Worm (Caenorhabditis elegans) whole organism, young adult: ENCODE results near the gene agmo-1.

Experiments used
- B0261.1 ChIP-seq: sonication (generic microtip); optimal IDR thresholded peaks from 2 replicates; lab custom pipeline; 2016; ENCODE audit warnings: mild to moderate bottlenecking, missing genetic modification characterization, moderate library complexity, missing compliant biosample characterization
- B0336.3 ChIP-seq: fragments of 200-800 bp; sonication (Bioruptor generic); IDR thresholded peaks from 2 replicates; pipeline ENCODE4 v1.3.6; 2022; ENCODE audit warnings: missing genetic modification characterization, missing compliant biosample characterization
- sea-2 ChIP-seq: fragments of 200-800 bp; sonication (Bioruptor generic); IDR thresholded peaks from 2 replicates; pipeline ENCODE4 v1.3.6; 2022; ENCODE audit warnings: missing genetic modification characterization, missing compliant biosample characterization
- unc-62 ChIP-seq: fragments of 150-350 bp; optimal IDR thresholded peaks from 2 replicates; lab custom pipeline; 2014; ENCODE audit warnings: missing biosample characterization, missing genetic modification reagents, missing genetic modification characterization
- ztf-3 ChIP-seq: fragments of 200-800 bp; sonication (Bioruptor generic); optimal IDR thresholded peaks from 2 replicates; lab custom pipeline; 2018; ENCODE audit warnings: mild to moderate bottlenecking, missing genetic modification characterization, missing compliant biosample characterization

ce11 chrIII:12806712-12807111, 8.3 kb upstream of the agmo-1 start, which contains the start of gene BE10.5:
- TF ChIP-seq unc-62 (GFP tag; lab: Kevin White, UChicago) (no peak), sea-2 (GFP tag; lab: Robert Waterston, UW) (no peak), B0261.1 (tag; lab: Kevin White, UChicago) (no peak), ztf-3 (GFP tag; lab: Kevin White, UChicago) (no peak), B0336.3 (GFP tag; lab: Robert Waterston, UW) (no peak)
